Fruit fly (Drosophila melanogaster): ENCODE results near the gene CG42502.

CG42502 gene

dm6 chr2L:18810960-18811642, at the start of gene CG42502, which contains the start of gene CG10570:
CG42502 (minus strand) TSS chr2L:18811252.
CG10570 (minus strand) TSS chr2L:18811252.
- TF ChIP-seq HLH106 (tag; optimal IDR thresholded peaks at IDR 0.05) (peak; percentile 41), brk (GFP tag; optimal IDR thresholded peaks at IDR 0.05) (no peak), dmrt93B (GFP tag; optimal IDR thresholded peaks at IDR 0.05) (no peak), Dif (GFP tag; optimal IDR thresholded peaks at IDR 0.05; ENCODE audit: partially characterized antibody) (peak; percentile 2), OdsH (GFP tag; optimal IDR thresholded peaks at IDR 0.05) (no peak), Sp1 (GFP tag; optimal IDR thresholded peaks at IDR 0.05) (peak; percentile 27), br (GFP tag; optimal IDR thresholded peaks at IDR 0.05) (no peak), pan (optimal IDR thresholded peaks at IDR 0.05) (peak; percentile 34)

dm6 chr2L:18858661-18859532, 47.8 kb upstream of the CG42502 start, which contains the start of the genes CG10602 and mRpL13:
CG10602 (minus strand) TSS chr2L:18859248.
mRpL13 (minus strand) TSS chr2L:18859248.
- peak; percentile 68 for TF ChIP-seq N (GFP tag; optimal IDR thresholded peaks at IDR 0.05)
- no peak for TF ChIP-seq usp (GFP tag; optimal IDR thresholded peaks at IDR 0.05)
- TF ChIP-seq sv (GFP tag; optimal IDR thresholded peaks at IDR 0.05): no peak
- peak; percentile 52 for TF ChIP-seq Myc (optimal IDR thresholded peaks at IDR 0.05)
- peak; percentile 33 for TF ChIP-seq Hnf4 (GFP tag; optimal IDR thresholded peaks at IDR 0.05)
- TF ChIP-seq Vsx2 (GFP tag; optimal IDR thresholded peaks at IDR 0.05; ENCODE audit: partially characterized antibody): no peak
- no peak for TF ChIP-seq ey (GFP tag; optimal IDR thresholded peaks at IDR 0.05)
- peak; percentile 8 for TF ChIP-seq Hr78 (GFP tag; optimal IDR thresholded peaks at IDR 0.05)
- TF ChIP-seq HLH106 (tag; optimal IDR thresholded peaks at IDR 0.05): no peak
- TF ChIP-seq dmrt93B (GFP tag; optimal IDR thresholded peaks at IDR 0.05): no peak
- peak; percentile 43 for TF ChIP-seq Dif (GFP tag; optimal IDR thresholded peaks at IDR 0.05; ENCODE audit: partially characterized antibody)

dm6 chr2L:18857635-18858059, 46.6 kb upstream of the CG42502 start:
- TF ChIP-seq CrebA (GFP tag; optimal IDR thresholded peaks at IDR 0.05; ENCODE audit: borderline replicate concordance) (peak; percentile 91), Dif (GFP tag; optimal IDR thresholded peaks at IDR 0.05; ENCODE audit: partially characterized antibody) (no peak), CG32264 (GFP tag; optimal IDR thresholded peaks at IDR 0.05) (peak; percentile 90), N (GFP tag; optimal IDR thresholded peaks at IDR 0.05) (no peak), h (GFP tag; optimal IDR thresholded peaks at IDR 0.05) (peak; percentile 98), dl (GFP tag; optimal IDR thresholded peaks at IDR 0.05; ENCODE audit: insufficient read depth in 1 of 2, partially characterized antibody in 2 of 2) (no peak), OdsH (GFP tag; optimal IDR thresholded peaks at IDR 0.05) (peak; percentile 95), lola (GFP tag; optimal IDR thresholded peaks at IDR 0.05) (no peak), Vsx2 (GFP tag; optimal IDR thresholded peaks at IDR 0.05; ENCODE audit: partially characterized antibody) (no peak), Rel (GFP tag; optimal IDR thresholded peaks at IDR 0.05) (peak; percentile 88), Rel (tag; optimal IDR thresholded peaks at IDR 0.05) (peak; percentile 90), Dfd (GFP tag; optimal IDR thresholded peaks at IDR 0.05) (peak; percentile 49), Jra (GFP tag; optimal IDR thresholded peaks at IDR 0.05) (peak; percentile 86), ey (GFP tag; optimal IDR thresholded peaks at IDR 0.05) (peak; percentile 97), br (GFP tag; optimal IDR thresholded peaks at IDR 0.05) (peak; percentile 98), rgr (GFP tag; optimal IDR thresholded peaks at IDR 0.05) (peak; percentile 98), sage (GFP tag; optimal IDR thresholded peaks at IDR 0.05) (peak; percentile 91), foxo (GFP tag; optimal IDR thresholded peaks at IDR 0.05) (peak; percentile 93 to 98), brk (GFP tag; optimal IDR thresholded peaks at IDR 0.05) (no peak), dsf (GFP tag; optimal IDR thresholded peaks at IDR 0.05; ENCODE audit: borderline replicate concordance) (peak; percentile 89), Mio (GFP tag; optimal IDR thresholded peaks at IDR 0.05) (peak; percentile 77), Myc (optimal IDR thresholded peaks at IDR 0.05) (no peak), tai (GFP tag; optimal IDR thresholded peaks at IDR 0.05) (no peak), jim (GFP tag; optimal IDR thresholded peaks at IDR 0.05) (no peak), CG9705 (GFP tag; optimal IDR thresholded peaks at IDR 0.05) (peak; percentile 95), dmrt93B (GFP tag; optimal IDR thresholded peaks at IDR 0.05) (peak; percentile 90), fru (GFP tag; optimal IDR thresholded peaks at IDR 0.05) (peak; percentile 96), sv (GFP tag; optimal IDR thresholded peaks at IDR 0.05) (peak; percentile 93), pan (optimal IDR thresholded peaks at IDR 0.05) (peak; percentile 55), Sp1 (GFP tag; optimal IDR thresholded peaks at IDR 0.05) (peak; percentile 96), Hnf4 (GFP tag; optimal IDR thresholded peaks at IDR 0.05) (peak; percentile 96), psq (GFP tag; optimal IDR thresholded peaks at IDR 0.05) (peak; percentile 91), Hr83 (GFP tag; optimal IDR thresholded peaks at IDR 0.05; ENCODE audit: poor library complexity, severe bottlenecking) (peak; percentile 88), Hr78 (GFP tag; optimal IDR thresholded peaks at IDR 0.05) (no peak), woc (GFP tag; optimal IDR thresholded peaks at IDR 0.05) (peak; percentile 98), GATAd (GFP tag; optimal IDR thresholded peaks at IDR 0.05) (peak; percentile 83), usp (GFP tag; optimal IDR thresholded peaks at IDR 0.05) (no peak), Abd-B (GFP tag; optimal IDR thresholded peaks at IDR 0.05) (no peak), HLH106 (tag; optimal IDR thresholded peaks at IDR 0.05) (peak; percentile 98)
